Worm (Caenorhabditis elegans): ENCODE results near the gene idpp-6.

DNA sequence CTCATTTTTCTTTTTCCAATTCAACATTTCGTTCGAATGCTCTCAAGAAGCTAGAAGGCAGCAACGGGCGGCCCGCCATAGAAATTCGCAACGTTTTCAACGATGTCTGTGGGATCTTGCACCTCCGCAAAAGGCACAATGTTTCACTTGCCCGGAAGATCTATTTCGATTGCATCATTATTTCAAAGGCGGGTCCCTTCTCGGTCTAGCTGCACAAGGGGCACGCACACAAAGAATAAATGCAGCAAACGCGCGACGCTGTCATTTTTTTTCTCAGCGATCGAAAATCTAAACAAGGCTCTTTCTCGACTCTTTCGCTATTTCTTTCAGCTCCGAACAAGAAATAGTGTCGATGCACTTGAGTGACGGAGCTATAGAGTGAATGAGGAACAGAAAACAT is 38.0 kb upstream of the idpp-6 start:
- TF ChIP-seq ztf-4 (tag; optimal IDR thresholded peaks at IDR 0.05) (no peak), fkh-10 (GFP tag; optimal IDR thresholded peaks at IDR 0.05) (peak; percentile 85), ceh-28 (tag; optimal IDR thresholded peaks at IDR 0.05) (no peak)

All from whole organism, L3 larva.